Worm (Caenorhabditis elegans) whole organism, midembryonic: ENCODE data around the gene hrpa-2.

Source experiments
- cog-1 ChIP-seq: sonication (generic microtip); optimal IDR thresholded peaks from 2 replicates; lab custom pipeline; 2016; ENCODE audit warnings: missing genetic modification characterization, missing compliant biosample characterization
- flt-1 ChIP-seq: fragments of 200-800 bp; sonication (Bioruptor generic); IDR thresholded peaks from 2 replicates; pipeline ENCODE4 v1.3.6; 2022; ENCODE audit warnings: missing genetic modification characterization, missing compliant biosample characterization
- klf-2 ChIP-seq: fragments of 200-800 bp; sonication (Bioruptor generic); conservative IDR thresholded peaks from 2 replicates; pipeline ENCODE4 v1.3.6; 2022; ENCODE audit warnings: missing genetic modification reagents, missing genetic modification characterization, missing compliant biosample characterization
- ref-1 ChIP-seq: fragments of 200-800 bp; sonication (Bioruptor generic); conservative IDR thresholded peaks from 2 replicates; pipeline ENCODE4 v1.3.6; 2022; ENCODE audit warnings: missing genetic modification reagents, missing genetic modification characterization, missing compliant biosample characterization
- tab-1 ChIP-seq: fragments of 200-800 bp; sonication (Bioruptor generic); IDR thresholded peaks from 2 replicates; pipeline ENCODE4 v1.3.6; 2022; ENCODE audit warnings: missing genetic modification characterization, missing compliant biosample characterization

- TF ChIP-seq klf-2 (GFP tag; lab: Robert Waterston, UW) = no peak
- no peak for TF ChIP-seq flt-1
- no peak for TF ChIP-seq ref-1 (GFP tag; lab: Robert Waterston, UW)
- TF ChIP-seq cog-1 (tag; lab: Kevin White, UChicago) = peak; percentile 35
- TF ChIP-seq tab-1 (GFP tag; lab: Robert Waterston, UW) = no peak
Observed at ce11 chrX:5210524-5210923, 5.6 kb upstream of the hrpa-2 start.
